Worm (Caenorhabditis elegans) whole organism, L1 larva: ENCODE results near the gene T09F3.2.

Experiments
- C04F5.9 ChIP-seq: sonication (generic microtip); optimal IDR thresholded peaks from 2 replicates; lab custom pipeline; 2016; ENCODE audit warnings: missing genetic modification characterization, missing compliant biosample characterization
- C16A3.4 ChIP-seq: fragments of 150-350 bp; optimal IDR thresholded peaks from 2 replicates; lab custom pipeline; 2014; ENCODE audit warnings: missing biosample characterization, missing genetic modification characterization
- C34B4.2 ChIP-seq: sonication (generic microtip); optimal IDR thresholded peaks from 2 replicates; lab custom pipeline; 2017; ENCODE audit warnings: mild to moderate bottlenecking, missing genetic modification characterization, missing compliant biosample characterization
- Y116A8C.19 ChIP-seq: sonication (generic microtip); optimal IDR thresholded peaks from 2 replicates; lab custom pipeline; 2016; ENCODE audit warnings: missing compliant biosample characterization, missing genetic modification characterization, borderline replicate concordance
- aha-1 ChIP-seq: fragments of 150-350 bp; optimal IDR thresholded peaks from 2 replicates; lab custom pipeline; 2014; ENCODE audit warnings: missing biosample characterization, missing genetic modification characterization
- alr-1 ChIP-seq: fragments of 200-800 bp; sonication (Bioruptor generic); optimal IDR thresholded peaks from 2 replicates; lab custom pipeline; 2018; ENCODE audit warnings: borderline replicate concordance, mild to moderate bottlenecking, missing genetic modification characterization, missing compliant biosample characterization
- blmp-1 ChIP-seq: fragments of 150-350 bp; optimal IDR thresholded peaks from 2 replicates; lab custom pipeline; 2014; ENCODE audit warnings: missing biosample characterization, missing genetic modification characterization
- ceh-63 ChIP-seq: fragments of 200-800 bp; sonication (Bioruptor generic); optimal IDR thresholded peaks from 2 replicates; lab custom pipeline; 2018; ENCODE audit warnings: mild to moderate bottlenecking, missing genetic modification characterization, missing compliant biosample characterization
- ceh-88 ChIP-seq: fragments of 200-800 bp; sonication (Bioruptor generic); IDR thresholded peaks from 2 replicates; pipeline ENCODE4 v1.3.6; 2022; ENCODE audit warnings: missing genetic modification characterization, missing compliant biosample characterization
- dpl-1 ChIP-seq, 3 experiments: fragments of 150-350 bp in 2 of 3; sonication (generic microtip) in 1 of 3; optimal IDR thresholded peaks; 2 replicates each; lab custom pipeline; 2014 to 2017; ENCODE audit warnings: missing biosample characterization in 3 of 3, missing genetic modification characterization in 3 of 3, missing genetic modification reagents in 3 of 3
- dsc-1 ChIP-seq: sonication (generic microtip); optimal IDR thresholded peaks from 2 replicates; lab custom pipeline; 2016; ENCODE audit warnings: mild to moderate bottlenecking, missing genetic modification characterization, missing compliant biosample characterization
- efl-3 ChIP-seq: fragments of 200-800 bp; sonication (Bioruptor generic); optimal IDR thresholded peaks from 2 replicates; lab custom pipeline; 2018; ENCODE audit warnings: mild to moderate bottlenecking, missing genetic modification characterization, missing compliant biosample characterization
- egl-13 ChIP-seq: sonication (generic microtip); optimal IDR thresholded peaks from 2 replicates; lab custom pipeline; 2016; ENCODE audit warnings: missing genotype, missing genetic modification reagents, missing genetic modification characterization, missing compliant biosample characterization
- egl-27 ChIP-seq, 2 experiments: fragments of 150-350 bp in 1 of 2; sonication (generic microtip); optimal IDR thresholded peaks; 3 replicates each; lab custom pipeline; 2017 to 2018; ENCODE audit warnings: missing biosample characterization in 2 of 2, missing genetic modification characterization in 2 of 2, missing genetic modification reagents in 2 of 2
- elt-2 ChIP-seq: sonication (generic microtip); optimal IDR thresholded peaks from 2 replicates; lab custom pipeline; 2016; ENCODE audit warnings: missing genetic modification characterization, mild to moderate bottlenecking, inconsistent platforms, missing compliant biosample characterization, missing genetic modification reagents
- elt-3 ChIP-seq, 6 experiments: fragments of 150-350 bp in 1 of 6; sonication (generic microtip); optimal IDR thresholded peaks; 2 replicates each; lab custom pipeline; 2017 to 2018; ENCODE audit warnings: missing biosample characterization in 6 of 6, missing genetic modification characterization in 6 of 6, inconsistent platforms in 1 of 6
- fkh-10 ChIP-seq: sonication (generic microtip); optimal IDR thresholded peaks from 2 replicates; lab custom pipeline; 2017; ENCODE audit warnings: missing biosample characterization, missing genetic modification reagents, missing genetic modification characterization
- fkh-4 ChIP-seq: sonication (generic microtip); optimal IDR thresholded peaks from 2 replicates; lab custom pipeline; 2016; ENCODE audit warnings: missing compliant biosample characterization, missing genetic modification characterization, borderline replicate concordance
- fos-1 ChIP-seq: fragments of 150-350 bp; optimal IDR thresholded peaks from 2 replicates; lab custom pipeline; 2014; ENCODE audit warnings: missing biosample characterization, missing genetic modification characterization
- grh-1 ChIP-seq: fragments of 200-800 bp; sonication (Bioruptor generic); IDR thresholded peaks from 2 replicates; pipeline ENCODE4 v1.3.6; 2022; ENCODE audit warnings: missing genetic modification reagents, missing genetic modification characterization, missing compliant biosample characterization
- hlh-17 ChIP-seq: fragments of 200-800 bp; sonication (Bioruptor generic); optimal IDR thresholded peaks from 2 replicates; lab custom pipeline; 2018; ENCODE audit warnings: missing genetic modification characterization, mild to moderate bottlenecking, missing compliant biosample characterization, moderate library complexity, borderline replicate concordance
- hlh-4 ChIP-seq: sonication (generic microtip); optimal IDR thresholded peaks from 2 replicates; lab custom pipeline; 2016; ENCODE audit warnings: mild to moderate bottlenecking, missing genetic modification characterization, missing compliant biosample characterization
- jun-1 ChIP-seq: fragments of 150-350 bp; optimal IDR thresholded peaks from 2 replicates; lab custom pipeline; 2014; ENCODE audit warnings: missing biosample characterization, missing genetic modification reagents, missing genetic modification characterization
- lin-13 ChIP-seq: fragments of 150-350 bp; optimal IDR thresholded peaks from 2 replicates; lab custom pipeline; 2014; ENCODE audit warnings: missing biosample characterization, missing genetic modification reagents, missing genetic modification characterization
- lin-15B ChIP-seq: fragments of 150-350 bp; sonication (generic microtip); optimal IDR thresholded peaks from 3 replicates; lab custom pipeline; 2014; ENCODE audit warnings: missing biosample characterization, missing genetic modification characterization
- lin-39 ChIP-seq: fragments of 150-350 bp; optimal IDR thresholded peaks from 2 replicates; lab custom pipeline; 2014; ENCODE audit warnings: missing biosample characterization, missing genetic modification reagents, missing genetic modification characterization
- lir-3 ChIP-seq: sonication (generic microtip); optimal IDR thresholded peaks from 2 replicates; lab custom pipeline; 2016; ENCODE audit warnings: mild to moderate bottlenecking, missing genetic modification characterization, moderate library complexity, missing compliant biosample characterization; ENCODE audit not compliant: poor library complexity
- lsy-2 ChIP-seq, 2 experiments: fragments of 150-350 bp; optimal IDR thresholded peaks; 2 replicates each; lab custom pipeline; 2014; ENCODE audit warnings: missing biosample characterization in 2 of 2, missing genetic modification characterization in 2 of 2
- mef-2 ChIP-seq: fragments of 150-350 bp; optimal IDR thresholded peaks from 2 replicates; lab custom pipeline; 2014; ENCODE audit warnings: missing biosample characterization, missing genetic modification characterization
- mep-1 ChIP-seq: fragments of 150-350 bp; optimal IDR thresholded peaks from 2 replicates; lab custom pipeline; 2014; ENCODE audit warnings: missing biosample characterization, missing genetic modification characterization
- nhr-11 ChIP-seq: fragments of 150-350 bp; optimal IDR thresholded peaks from 2 replicates; lab custom pipeline; 2014; ENCODE audit warnings: missing biosample characterization, missing genetic modification characterization
- nhr-12 ChIP-seq: sonication (generic microtip); optimal IDR thresholded peaks from 2 replicates; lab custom pipeline; 2017; ENCODE audit warnings: missing biosample characterization, missing genetic modification characterization
- nhr-20 ChIP-seq: sonication (generic microtip); optimal IDR thresholded peaks from 2 replicates; lab custom pipeline; 2016; ENCODE audit warnings: mild to moderate bottlenecking, missing genetic modification characterization, missing compliant biosample characterization
- nhr-237 ChIP-seq: fragments of 150-350 bp; optimal IDR thresholded peaks from 2 replicates; lab custom pipeline; 2014; ENCODE audit warnings: missing biosample characterization, missing genetic modification characterization
- nhr-28 ChIP-seq: fragments of 150-350 bp; optimal IDR thresholded peaks from 2 replicates; lab custom pipeline; 2014; ENCODE audit warnings: missing biosample characterization, missing genetic modification characterization
- nhr-47 ChIP-seq: sonication (generic microtip); optimal IDR thresholded peaks from 2 replicates; lab custom pipeline; 2016; ENCODE audit warnings: mild to moderate bottlenecking, missing genetic modification characterization, moderate library complexity, missing compliant biosample characterization
- nhr-76 ChIP-seq: sonication (generic microtip); optimal IDR thresholded peaks from 2 replicates; lab custom pipeline; 2017; ENCODE audit warnings: missing biosample characterization, missing genetic modification characterization
- nhr-85 ChIP-seq: sonication (generic microtip); peaks from one replicate; lab custom pipeline; 2016; ENCODE audit warnings: missing genetic modification characterization, inconsistent platforms, missing compliant biosample characterization
- nhr-90 ChIP-seq: sonication (generic microtip); optimal IDR thresholded peaks from 2 replicates; lab custom pipeline; 2016; ENCODE audit warnings: mild to moderate bottlenecking, missing genetic modification characterization, missing compliant biosample characterization; ENCODE audit not compliant: poor library complexity
- pag-3 ChIP-seq: sonication (generic microtip); optimal IDR thresholded peaks from 2 replicates; lab custom pipeline; 2017; ENCODE audit warnings: missing genetic modification characterization, mild to moderate bottlenecking, missing compliant biosample characterization, antibody characterized with exemption, borderline replicate concordance; ENCODE audit not compliant: insufficient read depth
- skn-1 ChIP-seq: fragments of 150-350 bp; optimal IDR thresholded peaks from 2 replicates; lab custom pipeline; 2014; ENCODE audit warnings: missing biosample characterization, missing genetic modification characterization
- snpc-4 ChIP-seq: fragments of 150-350 bp; optimal IDR thresholded peaks from 2 replicates; lab custom pipeline; 2014; ENCODE audit warnings: missing biosample characterization, missing genetic modification characterization
- snu-23 ChIP-seq: sonication (generic microtip); optimal IDR thresholded peaks from 2 replicates; lab custom pipeline; 2016; ENCODE audit warnings: missing genetic modification characterization, missing compliant biosample characterization
- sox-4 ChIP-seq: sonication (generic microtip); optimal IDR thresholded peaks from 2 replicates; lab custom pipeline; 2016; ENCODE audit warnings: missing genetic modification characterization, missing compliant biosample characterization
- tlp-1 ChIP-seq: fragments of 150-350 bp; optimal IDR thresholded peaks from 2 replicates; lab custom pipeline; 2014; ENCODE audit warnings: missing biosample characterization, missing genetic modification characterization
- unc-62 ChIP-seq: fragments of 150-350 bp; optimal IDR thresholded peaks from 2 replicates; lab custom pipeline; 2014; ENCODE audit warnings: missing biosample characterization, missing genetic modification reagents, missing genetic modification characterization
- unc-98 ChIP-seq: fragments of 200-800 bp; sonication (Bioruptor generic); IDR thresholded peaks from 2 replicates; pipeline ENCODE4 v1.3.6; 2022; ENCODE audit warnings: missing genetic modification characterization, missing compliant biosample characterization
- zag-1 ChIP-seq: fragments of 150-350 bp; optimal IDR thresholded peaks from 2 replicates; lab custom pipeline; 2014; ENCODE audit warnings: missing biosample characterization, missing genetic modification characterization
- ztf-11 ChIP-seq, 2 experiments: sonication (generic microtip); optimal IDR thresholded peaks; 2 replicates each; lab custom pipeline; 2016 to 2017; ENCODE audit warnings: missing genetic modification characterization in 2 of 2, missing biosample characterization in 1 of 2, missing compliant biosample characterization in 1 of 2
- ztf-4 ChIP-seq: fragments of 150-350 bp; optimal IDR thresholded peaks from 2 replicates; lab custom pipeline; 2014; ENCODE audit warnings: missing biosample characterization, missing genetic modification characterization

Gene T09F3.2

ce11 chrII:10388041-10388706 is 2.8 kb upstream of the T09F3.2 start (continued):
- TF ChIP-seq grh-1 (GFP tag; lab: Robert Waterston, UW) (peak; percentile 57; the same call in 1 of the 2 replicates), nhr-11 (tag; lab: Kevin White, UChicago) (no peak), jun-1 (tag; lab: Kevin White, UChicago) (peak; percentile 54), lin-39 (no peak), aha-1 (tag; lab: Kevin White, UChicago) (no peak), pag-3 (tag; lab: Kevin White, UChicago) (no peak), nhr-12 (tag; lab: Kevin White, UChicago) (no peak), zag-1 (tag; lab: Kevin White, UChicago) (no peak), lin-15B (tag; lab: Kevin White, UChicago) (peak; percentile 54), egl-27 (tag; optimal IDR thresholded peaks at IDR 0.05; lab: Kevin White, UChicago) (no peak), tlp-1 (tag; lab: Kevin White, UChicago) (no peak), egl-13 (tag; lab: Kevin White, UChicago) (peak; percentile 55), nhr-28 (tag; lab: Kevin White, UChicago) (no peak), ceh-63 (no peak), fkh-4 (no peak), elt-2 (peak; percentile 9), snu-23 (peak; percentile 80), ztf-11 (tag; optimal IDR thresholded peaks at IDR 0.05; lab: Kevin White, UChicago) (peak in 1 of 2 experiments; percentile 42), nhr-20 (tag; lab: Kevin White, UChicago) (peak; percentile 81), C16A3.4 (tag; lab: Kevin White, UChicago) (peak; percentile 66), C04F5.9 (tag; lab: Kevin White, UChicago) (peak; percentile 2), dpl-1 (GFP tag; optimal IDR thresholded peaks at IDR 0.05; lab: Kevin White, UChicago) (peak; percentile 55 to 72 (median 69)), hlh-4 (tag; lab: Kevin White, UChicago) (no peak), mef-2 (tag; lab: Kevin White, UChicago) (no peak), alr-1 (no peak), skn-1 (tag; lab: Kevin White, UChicago) (peak; percentile 61), fkh-10 (GFP tag; lab: Kevin White, UChicago) (no peak), lin-13 (GFP tag; lab: Kevin White, UChicago) (peak; percentile 47), fos-1 (no peak), hlh-17 (no peak), snpc-4 (tag; lab: Kevin White, UChicago) (peak; percentile 38), lsy-2 (tag; optimal IDR thresholded peaks at IDR 0.05; lab: Kevin White, UChicago) (peak; percentile 75 to 77), nhr-85 (tag; lab: Kevin White, UChicago) (peak; percentile 93), mep-1 (tag; lab: Kevin White, UChicago) (peak; percentile 73), dsc-1 (tag; lab: Kevin White, UChicago) (peak; percentile 73), nhr-47 (tag; lab: Kevin White, UChicago) (peak; percentile 80)

DNA sequence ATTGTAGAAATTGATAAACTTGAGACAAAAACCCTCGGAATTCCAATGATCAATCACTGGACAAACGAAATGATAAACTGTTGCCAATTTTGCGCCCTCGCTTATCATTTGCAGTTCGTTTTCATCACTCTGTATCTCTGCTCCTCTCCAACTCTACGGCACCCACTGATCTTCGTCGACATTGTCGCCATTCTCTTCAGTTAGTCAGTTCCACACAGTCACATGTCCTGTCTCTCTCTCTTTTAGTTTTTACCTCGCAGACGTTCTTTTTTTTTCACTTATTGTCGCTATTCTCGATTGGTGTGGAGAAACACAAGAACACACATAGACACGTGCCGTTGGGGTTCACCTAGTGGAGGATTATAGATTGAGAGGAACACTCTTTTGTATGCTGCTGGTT is 1.9 kb upstream of the T09F3.2 start:
- TF ChIP-seq sox-4 (tag; lab: Kevin White, UChicago) (no peak), fkh-4 (no peak), dpl-1 (GFP tag; optimal IDR thresholded peaks at IDR 0.05; lab: Kevin White, UChicago) (peak in 2 of 3 experiments; percentile 11 to 29), nhr-12 (tag; lab: Kevin White, UChicago) (no peak), Y116A8C.19 (tag; lab: Kevin White, UChicago) (no peak), fkh-10 (GFP tag; lab: Kevin White, UChicago) (no peak), lir-3 (no peak), ceh-88 (GFP tag; lab: Robert Waterston, UW) (no peak), blmp-1 (peak; percentile 80), C34B4.2 (tag; lab: Kevin White, UChicago) (no peak), nhr-11 (tag; lab: Kevin White, UChicago) (no peak), mep-1 (tag; lab: Kevin White, UChicago) (peak; percentile 64), elt-3 (tag; optimal IDR thresholded peaks at IDR 0.05; lab: Kevin White, UChicago) (peak; percentile 3 to 84 (median 58)), hlh-17 (no peak), lsy-2 (tag; optimal IDR thresholded peaks at IDR 0.05; lab: Kevin White, UChicago) (peak; percentile 34 to 41), efl-3 (GFP tag; lab: Kevin White, UChicago) (no peak), nhr-76 (tag; lab: Kevin White, UChicago) (no peak), unc-98 (no peak), nhr-237 (tag; lab: Kevin White, UChicago) (no peak), unc-62 (no peak), ztf-4 (no peak), alr-1 (no peak), nhr-90 (tag; lab: Kevin White, UChicago) (peak; percentile 56), egl-13 (tag; lab: Kevin White, UChicago) (no peak)
